Worm (Caenorhabditis elegans) whole organism, L1 larva: Measurements from ENCODE around the gene Y43F8B.29.
A peak's percentile ranks its signal among the peaks of the same experiment; 100 is the strongest.

ENCODE experiments used
- F16B12.6 ChIP-seq: fragments of 150-350 bp; optimal IDR thresholded peaks from 2 replicates; lab custom pipeline; 2014; ENCODE audit warnings: missing biosample characterization, missing genetic modification characterization
- Y116A8C.19 ChIP-seq: sonication (generic microtip); optimal IDR thresholded peaks from 2 replicates; lab custom pipeline; 2016; ENCODE audit warnings: missing compliant biosample characterization, missing genetic modification characterization, borderline replicate concordance
- blmp-1 ChIP-seq: fragments of 150-350 bp; optimal IDR thresholded peaks from 2 replicates; lab custom pipeline; 2014; ENCODE audit warnings: missing biosample characterization, missing genetic modification characterization
- ceh-8 ChIP-seq: fragments of 200-800 bp; sonication (Bioruptor generic); optimal IDR thresholded peaks from 2 replicates; lab custom pipeline; 2018; ENCODE audit warnings: mild to moderate bottlenecking, missing genetic modification characterization, moderate library complexity, missing compliant biosample characterization
- dsc-1 ChIP-seq: sonication (generic microtip); optimal IDR thresholded peaks from 2 replicates; lab custom pipeline; 2016; ENCODE audit warnings: mild to moderate bottlenecking, missing genetic modification characterization, missing compliant biosample characterization
- efl-1 ChIP-seq, 4 experiments: fragments of 150-350 bp; optimal IDR thresholded peaks in 3 of 4; peaks in 1 of 4; 1 replicate in 1 of 4; 2 replicates in 3 of 4; lab custom pipeline; 2014; ENCODE audit warnings: missing biosample characterization in 2 of 4, missing genetic modification characterization in 2 of 4, missing genetic modification reagents in 2 of 4
- efl-3 ChIP-seq: fragments of 200-800 bp; sonication (Bioruptor generic); optimal IDR thresholded peaks from 2 replicates; lab custom pipeline; 2018; ENCODE audit warnings: mild to moderate bottlenecking, missing genetic modification characterization, missing compliant biosample characterization
- elt-2 ChIP-seq: sonication (generic microtip); optimal IDR thresholded peaks from 2 replicates; lab custom pipeline; 2016; ENCODE audit warnings: missing genetic modification characterization, mild to moderate bottlenecking, inconsistent platforms, missing compliant biosample characterization, missing genetic modification reagents
- elt-3 ChIP-seq, 6 experiments: fragments of 150-350 bp in 1 of 6; sonication (generic microtip); optimal IDR thresholded peaks; 2 replicates each; lab custom pipeline; 2017 to 2018; ENCODE audit warnings: missing biosample characterization in 6 of 6, missing genetic modification characterization in 6 of 6, inconsistent platforms in 1 of 6
- fkh-8 ChIP-seq: sonication (generic microtip); optimal IDR thresholded peaks from 2 replicates; lab custom pipeline; 2016; ENCODE audit warnings: mild to moderate bottlenecking, missing genetic modification characterization, missing compliant biosample characterization
- lin-14 ChIP-seq: fragments of 200-800 bp; sonication (Bioruptor generic); optimal IDR thresholded peaks from 2 replicates; lab custom pipeline; 2018; ENCODE audit warnings: mild to moderate bottlenecking, missing genetic modification characterization, moderate library complexity, missing compliant biosample characterization
- lin-35 ChIP-seq, 2 experiments: fragments of 150-350 bp; optimal IDR thresholded peaks; 2 replicates each; lab custom pipeline; 2014; ENCODE audit warnings: missing biosample characterization in 2 of 2, missing genetic modification characterization in 2 of 2, missing genetic modification reagents in 2 of 2
- lsy-2 ChIP-seq, 2 experiments: fragments of 150-350 bp; optimal IDR thresholded peaks; 2 replicates each; lab custom pipeline; 2014; ENCODE audit warnings: missing biosample characterization in 2 of 2, missing genetic modification characterization in 2 of 2
- mab-9 ChIP-seq: fragments of 200-800 bp; sonication (Bioruptor generic); IDR thresholded peaks from 2 replicates; pipeline ENCODE4 v1.3.6; 2022; ENCODE audit warnings: missing genetic modification reagents, missing genetic modification characterization, missing compliant biosample characterization
- nhr-19 ChIP-seq: fragments of 200-800 bp; sonication (Bioruptor generic); conservative IDR thresholded peaks from 2 replicates; pipeline ENCODE4 v1.3.6; 2022; ENCODE audit warnings: missing genetic modification characterization, missing compliant biosample characterization
- nhr-20 ChIP-seq: sonication (generic microtip); optimal IDR thresholded peaks from 2 replicates; lab custom pipeline; 2016; ENCODE audit warnings: mild to moderate bottlenecking, missing genetic modification characterization, missing compliant biosample characterization
- nhr-47 ChIP-seq: sonication (generic microtip); optimal IDR thresholded peaks from 2 replicates; lab custom pipeline; 2016; ENCODE audit warnings: mild to moderate bottlenecking, missing genetic modification characterization, moderate library complexity, missing compliant biosample characterization
- nhr-71 ChIP-seq: sonication (generic microtip); optimal IDR thresholded peaks from 2 replicates; lab custom pipeline; 2016; ENCODE audit warnings: mild to moderate bottlenecking, missing genetic modification characterization, moderate library complexity, missing compliant biosample characterization
- nhr-76 ChIP-seq: sonication (generic microtip); optimal IDR thresholded peaks from 2 replicates; lab custom pipeline; 2017; ENCODE audit warnings: missing biosample characterization, missing genetic modification characterization
- nhr-85 ChIP-seq: sonication (generic microtip); peaks from one replicate; lab custom pipeline; 2016; ENCODE audit warnings: missing genetic modification characterization, inconsistent platforms, missing compliant biosample characterization
- pag-3 ChIP-seq: sonication (generic microtip); optimal IDR thresholded peaks from 2 replicates; lab custom pipeline; 2017; ENCODE audit warnings: missing genetic modification characterization, mild to moderate bottlenecking, missing compliant biosample characterization, antibody characterized with exemption, borderline replicate concordance; ENCODE audit not compliant: insufficient read depth
- pqm-1 ChIP-seq: sonication (generic microtip); optimal IDR thresholded peaks from 3 replicates; lab custom pipeline; 2017; ENCODE audit warnings: missing biosample characterization, missing genetic modification characterization
- unc-30 ChIP-seq: sonication (generic microtip); optimal IDR thresholded peaks from 2 replicates; lab custom pipeline; 2017; ENCODE audit warnings: missing biosample characterization, missing genetic modification characterization
- zip-4 ChIP-seq: fragments of 200-800 bp; sonication (Bioruptor generic); optimal IDR thresholded peaks from 2 replicates; lab custom pipeline; 2018; ENCODE audit warnings: mild to moderate bottlenecking, missing genetic modification characterization, moderate library complexity, missing compliant biosample characterization
- ztf-4 ChIP-seq: fragments of 150-350 bp; optimal IDR thresholded peaks from 2 replicates; lab custom pipeline; 2014; ENCODE audit warnings: missing biosample characterization, missing genetic modification characterization

Gene Y43F8B.29

DNA sequence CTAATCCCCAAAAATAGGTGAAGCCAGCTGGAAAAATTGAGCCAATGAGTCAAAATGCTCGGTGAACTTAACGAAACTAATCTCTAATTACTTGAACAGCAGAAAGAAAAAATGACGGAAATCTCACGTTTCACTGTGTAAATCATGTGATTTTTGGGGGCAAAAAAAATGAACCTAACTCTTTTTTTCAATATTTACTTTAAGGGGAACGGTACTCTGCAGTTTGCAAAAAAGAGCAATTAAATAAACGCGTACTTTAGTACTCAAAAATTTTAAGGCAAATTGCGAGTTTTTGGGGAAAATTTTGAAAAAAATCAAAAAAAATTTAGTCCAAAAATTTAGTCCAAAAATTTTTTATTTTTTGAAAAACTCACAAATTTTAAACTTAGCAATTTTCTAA, 39.6 kb downstream of the Y43F8B.29 start:
- TF ChIP-seq lin-35 (GFP tag; optimal IDR thresholded peaks at IDR 0.05; lab: Kevin White, UChicago), result no peak
- peak; percentile 22 for TF ChIP-seq fkh-8 (tag; lab: Kevin White, UChicago)
- TF ChIP-seq pqm-1 (tag; lab: Kevin White, UChicago), result no peak
- peak; percentile 36 for TF ChIP-seq lin-14 (GFP tag; lab: Kevin White, UChicago)

ce11 chrV:19533010-19533409, 41.6 kb downstream of the Y43F8B.29 start, which contains the start of gene Y43F8B.2:
Gene Y43F8B.2 (minus strand): TSS chrV:19533110.
- TF ChIP-seq efl-3, result no peak
- no peak for TF ChIP-seq unc-30 (tag; lab: Kevin White, UChicago)
- no peak for TF ChIP-seq F16B12.6
- no peak for TF ChIP-seq Y116A8C.19 (tag; lab: Kevin White, UChicago)
- TF ChIP-seq dsc-1 (tag; lab: Kevin White, UChicago), result peak; percentile 35
- no peak for TF ChIP-seq nhr-76
- TF ChIP-seq mab-9 (GFP tag; lab: Robert Waterston, UW), result no peak
- TF ChIP-seq nhr-47 (tag; lab: Kevin White, UChicago), result peak; percentile 5

DNA sequence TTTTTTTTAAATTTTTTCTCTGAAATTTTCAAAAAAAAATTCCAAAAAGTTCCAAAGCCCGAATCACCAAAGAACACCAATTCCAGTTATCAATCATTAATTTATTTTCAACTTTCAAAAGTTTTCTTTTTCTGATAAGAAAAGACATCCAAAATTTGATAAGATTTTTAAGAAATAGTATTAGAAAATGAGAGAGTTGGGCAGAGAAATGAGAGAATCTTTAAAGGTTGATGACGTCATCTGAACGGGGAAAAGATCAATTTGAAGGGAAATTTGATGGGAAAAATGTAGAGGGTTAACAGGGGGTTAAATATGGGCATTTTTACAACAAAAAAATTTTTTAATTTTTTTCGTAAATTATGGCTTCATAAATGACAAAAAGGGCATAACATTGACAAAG, 42.1 kb downstream of the Y43F8B.29 start:
- TF ChIP-seq nhr-20 (tag; lab: Kevin White, UChicago) (peak; percentile 7), lin-14 (GFP tag; lab: Kevin White, UChicago) (peak; percentile 38), lsy-2 (tag; optimal IDR thresholded peaks at IDR 0.05; lab: Kevin White, UChicago) (peak in 1 of 2 experiments; percentile 15), blmp-1 (peak; percentile 7), efl-1 (optimal IDR thresholded peaks at IDR 0.05; lab: Kevin White, UChicago) (no peak), efl-1 (GFP tag; optimal IDR thresholded peaks at IDR 0.05 in 1 of 2; lab: Kevin White, UChicago) (peak in 1 of 2 experiments; percentile 47), elt-3 (tag; optimal IDR thresholded peaks at IDR 0.05; lab: Kevin White, UChicago) (peak in 2 of 6 experiments; percentile 71 to 79), lin-35 (GFP tag; optimal IDR thresholded peaks at IDR 0.05; lab: Kevin White, UChicago) (peak in 1 of 2 experiments; percentile 30), nhr-85 (tag; lab: Kevin White, UChicago) (peak; percentile 84), ztf-4 (no peak), nhr-19 (peak; percentile 75), zip-4 (GFP tag; lab: Kevin White, UChicago) (no peak), elt-2 (tag; lab: Kevin White, UChicago) (peak; percentile 92), nhr-71 (tag; lab: Kevin White, UChicago) (peak; percentile 32), pag-3 (tag; lab: Kevin White, UChicago) (no peak)

ce11 chrV:19540916-19541315, 49.5 kb downstream of the Y43F8B.29 start:
- TF ChIP-seq nhr-19, result 0 out of 2 replicates have a peak, but pooled peaks have one; percentile 6
- TF ChIP-seq unc-30 (tag; lab: Kevin White, UChicago), result no peak
- peak; percentile 76 for TF ChIP-seq ceh-8 (GFP tag; lab: Kevin White, UChicago)
- peak; percentile 77 for TF ChIP-seq lin-14 (GFP tag; lab: Kevin White, UChicago)
